Worm (Caenorhabditis elegans): Measurements from ENCODE around the gene F21H7.3.

- TF ChIP-seq ref-1 (GFP tag; conservative IDR thresholded peaks at IDR 0.05) (no peak), flt-1 (GFP tag; IDR thresholded peaks at IDR 0.05) (no peak), tab-1 (GFP tag; IDR thresholded peaks at IDR 0.05) (no peak), med-1 (GFP tag; optimal IDR thresholded peaks at IDR 0.05; ENCODE audit: insufficient read depth) (no peak), cog-1 (tag; optimal IDR thresholded peaks at IDR 0.05) (no peak), ztf-29 (GFP tag; IDR thresholded peaks at IDR 0.05) (no peak)
These were observed 36.1 kb upstream of the F21H7.3 start, which contains the start of gene T13F3.6 for ce11 chrV:16271121-16271520.
